Worm (Caenorhabditis elegans) whole organism, L2 larva: ENCODE results near the gene str-161.

Experiments
- C34F6.9 ChIP-seq: fragments of 150-350 bp; optimal IDR thresholded peaks from 2 replicates; lab custom pipeline; 2014; ENCODE audit warnings: missing biosample characterization, missing genetic modification characterization
- ZK546.5 ChIP-seq: sonication (generic microtip); optimal IDR thresholded peaks from 2 replicates; lab custom pipeline; 2017; ENCODE audit warnings: missing biosample characterization, missing genetic modification characterization
- alr-1 ChIP-seq: fragments of 150-350 bp; optimal IDR thresholded peaks from 2 replicates; lab custom pipeline; 2014; ENCODE audit warnings: missing biosample characterization, missing genetic modification characterization
- blmp-1 ChIP-seq: sonication (generic microtip); optimal IDR thresholded peaks from 2 replicates; lab custom pipeline; 2017; ENCODE audit warnings: missing genetic modification characterization, mild to moderate bottlenecking, missing compliant biosample characterization, antibody characterized with exemption, moderate library complexity; ENCODE audit not compliant: insufficient read depth
- ceh-16 ChIP-seq: fragments of 150-350 bp; optimal IDR thresholded peaks from 2 replicates; lab custom pipeline; 2014; ENCODE audit warnings: missing biosample characterization, missing genetic modification characterization
- ceh-82 ChIP-seq: fragments of 150-350 bp; optimal IDR thresholded peaks from 2 replicates; lab custom pipeline; 2014; ENCODE audit warnings: missing biosample characterization, missing genetic modification characterization
- crh-2 ChIP-seq: sonication (generic microtip); optimal IDR thresholded peaks from 2 replicates; lab custom pipeline; 2017; ENCODE audit warnings: missing biosample characterization, missing genetic modification characterization
- dmd-4 ChIP-seq: sonication (generic microtip); optimal IDR thresholded peaks from 2 replicates; lab custom pipeline; 2017; ENCODE audit warnings: missing biosample characterization, missing genetic modification characterization
- egl-27 ChIP-seq: sonication (generic microtip); optimal IDR thresholded peaks from 3 replicates; lab custom pipeline; 2017; ENCODE audit warnings: missing biosample characterization, missing genetic modification reagents, missing genetic modification characterization
- elt-3 ChIP-seq: sonication (generic microtip); optimal IDR thresholded peaks from 2 replicates; lab custom pipeline; 2017; ENCODE audit warnings: missing biosample characterization, missing genetic modification characterization
- fos-1 ChIP-seq: fragments of 150-350 bp; optimal IDR thresholded peaks from 2 replicates; lab custom pipeline; 2014; ENCODE audit warnings: missing biosample characterization, missing genetic modification characterization
- gmeb-1 ChIP-seq: fragments of 150-350 bp; optimal IDR thresholded peaks from 2 replicates; lab custom pipeline; 2014; ENCODE audit warnings: missing biosample characterization, missing genetic modification characterization
- lin-11 ChIP-seq: fragments of 150-350 bp; sonication (generic microtip); optimal IDR thresholded peaks from 2 replicates; lab custom pipeline; 2014; ENCODE audit warnings: missing biosample characterization, missing genetic modification characterization, inconsistent platforms, mixed read lengths
- lin-13 ChIP-seq: fragments of 150-350 bp; optimal IDR thresholded peaks from 2 replicates; lab custom pipeline; 2014; ENCODE audit warnings: missing biosample characterization, missing genetic modification reagents, missing genetic modification characterization
- lsy-2 ChIP-seq, 2 experiments: fragments of 150-350 bp in 1 of 2; sonication (generic microtip) in 1 of 2; optimal IDR thresholded peaks; 2 replicates each; lab custom pipeline; 2014 to 2017; ENCODE audit warnings: missing biosample characterization in 2 of 2, missing genetic modification characterization in 2 of 2
- mbf-1 ChIP-seq: sonication (generic microtip); optimal IDR thresholded peaks from 2 replicates; lab custom pipeline; 2017; ENCODE audit warnings: missing biosample characterization, missing genetic modification characterization
- mdl-1 ChIP-seq, 2 experiments: fragments of 150-350 bp in 1 of 2; sonication (generic microtip) in 1 of 2; optimal IDR thresholded peaks; 2 replicates each; lab custom pipeline; 2017; ENCODE audit warnings: missing biosample characterization in 2 of 2, missing genetic modification characterization in 2 of 2
- nhr-10 ChIP-seq: sonication (generic microtip); optimal IDR thresholded peaks from 2 replicates; lab custom pipeline; 2017; ENCODE audit warnings: missing biosample characterization, missing genetic modification characterization
- nhr-11 ChIP-seq: fragments of 150-350 bp; optimal IDR thresholded peaks from 2 replicates; lab custom pipeline; 2014; ENCODE audit warnings: missing biosample characterization, missing genetic modification characterization
- nhr-12 ChIP-seq: fragments of 150-350 bp; optimal IDR thresholded peaks from 2 replicates; lab custom pipeline; 2014; ENCODE audit warnings: missing biosample characterization, missing genetic modification characterization
- nhr-129 ChIP-seq: fragments of 150-350 bp; optimal IDR thresholded peaks from 2 replicates; lab custom pipeline; 2014; ENCODE audit warnings: missing biosample characterization, missing genetic modification characterization
- nhr-21 ChIP-seq: fragments of 150-350 bp; optimal IDR thresholded peaks from 2 replicates; lab custom pipeline; 2014; ENCODE audit warnings: missing biosample characterization, missing genetic modification characterization
- nhr-23 ChIP-seq: fragments of 150-350 bp; optimal IDR thresholded peaks from 2 replicates; lab custom pipeline; 2014; ENCODE audit warnings: missing biosample characterization, missing genetic modification reagents, missing genetic modification characterization
- nhr-237 ChIP-seq: fragments of 150-350 bp; optimal IDR thresholded peaks from 2 replicates; lab custom pipeline; 2014; ENCODE audit warnings: missing biosample characterization, missing genetic modification characterization
- nhr-25 ChIP-seq: fragments of 150-350 bp; sonication (generic microtip); optimal IDR thresholded peaks from 3 replicates; lab custom pipeline; 2014; ENCODE audit warnings: missing biosample characterization, missing genetic modification characterization
- nhr-6 ChIP-seq: fragments of 150-350 bp; optimal IDR thresholded peaks from 2 replicates; lab custom pipeline; 2014; ENCODE audit warnings: missing biosample characterization, missing genetic modification characterization
- nhr-77 ChIP-seq: fragments of 150-350 bp; optimal IDR thresholded peaks from 2 replicates; lab custom pipeline; 2014; ENCODE audit warnings: missing biosample characterization, missing genetic modification characterization
- peb-1 ChIP-seq: fragments of 150-350 bp; optimal IDR thresholded peaks from 2 replicates; lab custom pipeline; 2014; ENCODE audit warnings: missing biosample characterization, missing genetic modification characterization
- sma-3 ChIP-seq: sonication (generic microtip); optimal IDR thresholded peaks from 2 replicates; lab custom pipeline; 2016; ENCODE audit warnings: missing genetic modification reagents, missing genetic modification characterization, missing compliant biosample characterization
- sma-9 ChIP-seq, 2 experiments: fragments of 150-350 bp in 1 of 2; sonication (generic microtip) in 1 of 2; optimal IDR thresholded peaks; 2 replicates each; lab custom pipeline; 2014 to 2016; ENCODE audit warnings: missing genetic modification characterization in 2 of 2, mild to moderate bottlenecking in 1 of 2, missing biosample characterization in 1 of 2, missing compliant biosample characterization in 1 of 2, missing genetic modification reagents in 1 of 2, moderate library complexity in 1 of 2
- snpc-4 ChIP-seq: fragments of 150-350 bp; optimal IDR thresholded peaks from 2 replicates; lab custom pipeline; 2014; ENCODE audit warnings: missing biosample characterization, missing genetic modification characterization
- unc-39 ChIP-seq: fragments of 150-350 bp; optimal IDR thresholded peaks from 2 replicates; lab custom pipeline; 2014; ENCODE audit warnings: missing biosample characterization, missing genetic modification characterization
- unc-55 ChIP-seq: fragments of 150-350 bp; sonication (generic microtip); optimal IDR thresholded peaks from 3 replicates; lab custom pipeline; 2014; ENCODE audit warnings: missing biosample characterization, missing genetic modification reagents, missing genetic modification characterization
- zag-1 ChIP-seq: fragments of 150-350 bp; optimal IDR thresholded peaks from 2 replicates; lab custom pipeline; 2014; ENCODE audit warnings: missing biosample characterization, missing genetic modification characterization
- ztf-1 ChIP-seq: fragments of 200-800 bp; sonication (Bioruptor generic); conservative IDR thresholded peaks from 2 replicates; pipeline ENCODE4 v1.3.6; 2022; ENCODE audit warnings: missing genetic modification characterization, missing compliant biosample characterization
- ztf-4 ChIP-seq: fragments of 150-350 bp; optimal IDR thresholded peaks from 2 replicates; lab custom pipeline; 2014; ENCODE audit warnings: missing biosample characterization, missing genetic modification characterization

str-161 gene

DNA sequence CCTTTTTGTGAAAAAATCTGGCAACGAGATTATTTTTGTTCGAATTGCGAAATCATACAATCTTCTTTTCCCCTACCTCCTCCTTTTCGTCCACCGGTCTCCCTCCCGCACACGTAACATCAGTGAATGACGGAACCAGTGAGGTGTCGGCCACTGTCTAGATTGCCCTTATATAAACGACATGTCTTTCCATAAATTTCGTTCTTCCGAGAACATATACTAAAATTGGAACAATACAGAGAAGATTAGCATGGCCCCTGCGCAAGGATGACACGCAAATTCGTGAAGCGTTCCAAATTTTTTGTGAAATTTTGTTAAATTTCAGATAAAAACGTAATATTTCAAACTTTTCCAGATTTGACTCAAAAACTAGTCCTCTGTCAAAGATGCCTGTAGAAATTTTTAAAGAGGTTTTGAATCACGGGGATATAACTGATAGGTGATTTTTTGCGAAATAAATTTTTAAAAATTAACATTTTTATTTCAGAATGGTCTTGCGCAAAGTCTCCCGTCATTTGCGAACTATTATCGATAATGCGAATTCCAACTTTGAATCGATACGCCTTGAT lies 27.0 kb upstream of the str-161 start:
- TF ChIP-seq lsy-2 (tag; optimal IDR thresholded peaks at IDR 0.05; lab: Kevin White, UChicago): no peak
- no peak for TF ChIP-seq nhr-23
- peak; percentile 67 for TF ChIP-seq sma-3 (GFP tag; lab: Kevin White, UChicago)
- peak; percentile 19 for TF ChIP-seq crh-2
- peak; percentile 24 for TF ChIP-seq nhr-21 (tag; lab: Kevin White, UChicago)
- no peak for TF ChIP-seq ZK546.5 (tag; lab: Kevin White, UChicago)
- no peak for TF ChIP-seq dmd-4 (tag; lab: Kevin White, UChicago)
- peak; percentile 92 for TF ChIP-seq snpc-4 (tag; lab: Kevin White, UChicago)
- no peak for TF ChIP-seq elt-3
- no peak for TF ChIP-seq nhr-237 (tag; lab: Kevin White, UChicago)
- TF ChIP-seq sma-9 (GFP tag; optimal IDR thresholded peaks at IDR 0.05; lab: Kevin White, UChicago): peak; percentile 8
- TF ChIP-seq sma-9 (tag; optimal IDR thresholded peaks at IDR 0.05; lab: Kevin White, UChicago): no peak
- TF ChIP-seq blmp-1: no peak
- TF ChIP-seq gmeb-1 (tag; lab: Kevin White, UChicago): peak; percentile 39
- TF ChIP-seq ceh-82: no peak

DNA sequence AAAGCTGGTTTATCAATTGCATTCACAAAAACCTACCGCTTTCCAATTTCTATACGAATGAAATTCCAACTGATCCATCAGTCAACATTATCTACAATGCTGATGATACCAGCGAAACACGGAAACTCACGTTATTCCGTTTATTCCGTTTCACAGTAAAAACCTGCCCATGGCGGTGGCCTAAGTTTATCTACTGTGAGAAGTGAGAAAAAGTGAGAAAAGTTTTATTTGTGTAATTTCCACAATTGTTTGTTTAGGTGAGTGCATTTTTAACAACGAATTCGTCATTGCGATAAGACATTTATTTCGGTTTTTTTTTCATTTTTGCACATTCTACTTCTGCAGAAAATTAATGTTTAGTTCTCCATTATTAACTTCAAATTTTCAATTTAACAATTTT lies 26.2 kb upstream of the str-161 start, which contains the start of gene Y9C9A.8:
Gene Y9C9A.8, plus strand, starts transcription at position 301 of the 400 bp plus-strand sequence.
- TF ChIP-seq blmp-1 (no peak), fos-1 (peak; percentile 13), zag-1 (tag; lab: Kevin White, UChicago) (no peak), mbf-1 (tag; lab: Kevin White, UChicago) (no peak)

DNA sequence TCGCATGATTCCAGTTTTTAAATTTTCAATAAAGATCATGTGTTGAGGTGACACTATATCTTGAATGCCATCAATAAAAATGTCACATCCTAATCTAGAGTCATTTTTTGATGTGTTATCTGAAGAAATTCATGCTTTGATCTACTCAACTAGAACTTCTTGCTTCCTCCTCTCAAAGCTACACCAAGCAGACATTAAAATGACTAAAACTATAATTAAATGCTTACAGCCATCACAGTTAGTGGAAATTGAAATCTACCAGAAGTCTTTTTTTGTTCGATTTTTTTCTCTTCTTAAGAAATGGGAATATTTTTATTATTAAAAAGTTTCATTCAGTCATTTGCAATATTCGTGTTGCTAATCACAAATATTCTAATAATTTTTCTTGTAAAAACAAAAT lies 13.9 kb upstream of the str-161 start, which contains the start of gene str-158:
Gene str-158, plus strand, starts transcription at position 301 of the 400 bp plus-strand sequence.
- TF ChIP-seq sma-3 (GFP tag; lab: Kevin White, UChicago) (no peak), unc-55 (no peak), nhr-10 (tag; lab: Kevin White, UChicago) (no peak), nhr-23 (no peak), lin-11 (no peak), ZK546.5 (tag; lab: Kevin White, UChicago) (no peak), nhr-129 (tag; lab: Kevin White, UChicago) (no peak), nhr-12 (tag; lab: Kevin White, UChicago) (no peak), crh-2 (no peak), ztf-1 (no peak), elt-3 (no peak), nhr-25 (tag; lab: Kevin White, UChicago) (no peak), unc-39 (no peak), C34F6.9 (no peak)

DNA sequence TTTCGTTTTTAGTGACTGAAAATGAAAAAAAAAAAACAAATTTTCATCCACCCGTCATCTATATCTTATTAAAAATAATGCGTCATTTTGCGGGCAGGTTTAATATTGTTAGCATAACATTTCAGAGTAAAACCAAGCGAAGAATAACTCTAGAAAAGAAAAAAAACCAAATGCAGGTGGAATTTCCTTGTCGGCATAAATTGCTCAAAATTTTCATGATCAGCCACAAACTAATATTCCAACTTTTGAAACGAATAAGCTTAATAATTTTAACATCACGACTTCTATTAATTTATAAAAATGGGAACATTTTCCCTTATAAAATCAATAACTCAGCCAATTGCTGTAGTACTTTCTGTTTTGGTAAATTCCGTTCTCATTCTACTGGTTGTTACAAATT lies 11.8 kb upstream of the str-161 start, which contains the start of gene str-155:
Gene str-155, plus strand, starts transcription at position 301 of the 400 bp plus-strand sequence.
- TF ChIP-seq lin-11: no peak
- TF ChIP-seq alr-1 (tag; lab: Kevin White, UChicago): no peak
- TF ChIP-seq ztf-4: no peak
- TF ChIP-seq mdl-1 (tag; optimal IDR thresholded peaks at IDR 0.05; lab: Kevin White, UChicago): no peak

DNA sequence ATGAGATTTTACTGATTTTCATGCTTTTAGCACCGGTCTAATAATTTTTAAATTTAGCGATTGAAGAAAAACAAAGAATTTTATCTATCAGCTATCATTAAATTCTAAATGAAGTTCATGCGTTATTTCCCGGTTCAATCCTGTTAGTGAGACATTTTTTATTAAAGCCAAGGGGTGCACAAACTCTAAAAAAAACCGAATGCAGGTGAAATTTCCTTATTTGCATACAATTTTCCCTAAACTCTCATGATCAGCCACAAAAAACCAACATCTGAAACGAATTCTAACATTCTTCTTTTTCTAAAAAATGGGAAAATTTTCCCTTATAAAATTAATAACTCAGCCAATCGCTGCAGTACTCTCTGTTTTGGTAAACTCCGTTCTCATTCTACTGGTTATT lies 9.2 kb upstream of the str-161 start, which contains the start of gene str-156:
Gene str-156, plus strand, starts transcription at position 301 of the 400 bp plus-strand sequence.
- TF ChIP-seq alr-1 (tag; lab: Kevin White, UChicago) (no peak), ceh-16 (tag; lab: Kevin White, UChicago) (no peak), nhr-11 (no peak), gmeb-1 (tag; lab: Kevin White, UChicago) (no peak), egl-27 (tag; lab: Kevin White, UChicago) (no peak), sma-3 (GFP tag; lab: Kevin White, UChicago) (no peak), fos-1 (no peak)
- TF ChIP-seq, all 48 proteins: peak for 0

DNA sequence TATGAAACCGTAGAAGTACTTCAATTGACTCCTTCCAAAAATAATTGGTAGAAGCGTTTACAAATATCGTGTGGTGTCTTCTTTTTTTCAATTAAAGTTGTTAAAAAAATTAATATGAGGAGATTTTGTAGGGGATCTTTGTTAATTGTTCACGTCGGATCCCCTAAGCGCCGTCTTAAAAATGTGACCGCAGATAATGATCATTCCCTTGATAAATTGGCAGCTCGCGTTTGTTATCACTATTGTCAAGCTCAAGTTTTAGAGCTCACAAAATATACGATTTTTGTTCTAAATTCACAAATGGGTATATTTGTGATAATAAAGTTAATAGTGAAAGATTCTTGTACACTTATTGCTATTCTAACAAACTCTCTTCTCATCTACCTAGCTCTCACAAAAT lies 5.2 kb upstream of the str-161 start, which contains the start of gene str-159:
Gene str-159, plus strand, starts transcription at position 301 of the 400 bp plus-strand sequence.
- no peak for TF ChIP-seq ZK546.5 (tag; lab: Kevin White, UChicago)
- no peak for TF ChIP-seq C34F6.9
- TF ChIP-seq lsy-2 (tag; optimal IDR thresholded peaks at IDR 0.05; lab: Kevin White, UChicago): no peak
- TF ChIP-seq nhr-23: no peak
- TF ChIP-seq nhr-6: no peak
- no peak for TF ChIP-seq alr-1 (tag; lab: Kevin White, UChicago)
- TF ChIP-seq ztf-4: no peak
- no peak for TF ChIP-seq nhr-237 (tag; lab: Kevin White, UChicago)
- no peak for TF ChIP-seq lin-13 (GFP tag; lab: Kevin White, UChicago)
- TF ChIP-seq nhr-77: no peak
- TF ChIP-seq nhr-11: no peak
- no peak for TF ChIP-seq ztf-1
- no peak for TF ChIP-seq peb-1 (tag; lab: Kevin White, UChicago)
- no peak for TF ChIP-seq nhr-21 (tag; lab: Kevin White, UChicago)
- TF ChIP-seq mbf-1 (tag; lab: Kevin White, UChicago): no peak
- no peak for TF ChIP-seq unc-55
- TF ChIP-seq elt-3: no peak
